Fruit fly (Drosophila melanogaster) Kc167 (cell line): Measurements from ENCODE around the gene Sld5.

Experiments used
- Myc ChIP-seq: fragments of >200 bp; optimal IDR thresholded peaks from 2 replicates; lab custom pipeline; 2017; ENCODE audit warnings: missing external identifiers
- ttk ChIP-seq: sonication (Bioruptor generic); optimal IDR thresholded peaks from 2 replicates; lab custom pipeline; 2017; ENCODE audit warnings: missing external identifiers

- TF ChIP-seq ttk (lab: Kevin White, UChicago) (no peak), Myc (lab: Kevin White, UChicago) (no peak)
These were observed 46.5 kb downstream of the Sld5 start for dm6 chr3R:26009766-26010414.
